Worm (Caenorhabditis elegans): ENCODE data around the gene clec-258.

clec-258 gene

ce11 chrV:19767719-19768118, 20.5 kb upstream of the clec-258 start:
- TF ChIP-seq him-1 (tag; optimal IDR thresholded peaks at IDR 0.05) (no peak), W03F9.2 (tag; optimal IDR thresholded peaks at IDR 0.05) (no peak), dao-5 (tag; optimal IDR thresholded peaks at IDR 0.05) (no peak)

- TF ChIP-seq dao-5 (tag; optimal IDR thresholded peaks at IDR 0.05) (no peak), him-1 (tag; optimal IDR thresholded peaks at IDR 0.05) (no peak), W03F9.2 (tag; optimal IDR thresholded peaks at IDR 0.05) (no peak)
Observed at ce11 chrV:19771660-19772059, 16.6 kb upstream of the clec-258 start, which contains the start of gene M162.15. Gene M162.15, minus strand, starts transcription at chrV:19771760.

ce11 chrV:19777227-19777626, 11.0 kb upstream of the clec-258 start, which contains the start of gene fbxa-118:
Gene fbxa-118, minus strand, starts transcription at chrV:19777327.
- TF ChIP-seq W03F9.2 (tag; optimal IDR thresholded peaks at IDR 0.05) (no peak), him-1 (tag; optimal IDR thresholded peaks at IDR 0.05) (no peak), dao-5 (tag; optimal IDR thresholded peaks at IDR 0.05) (no peak)

ce11 chrV:19778608-19779007, 9.6 kb upstream of the clec-258 start, which contains the start of gene fbxa-194:
Gene fbxa-194, minus strand, starts transcription at chrV:19778708.
- TF ChIP-seq W03F9.2 (tag; optimal IDR thresholded peaks at IDR 0.05) (no peak), him-1 (tag; optimal IDR thresholded peaks at IDR 0.05) (no peak), dao-5 (tag; optimal IDR thresholded peaks at IDR 0.05) (no peak)

ce11 chrV:19779220-19779619, 9.0 kb upstream of the clec-258 start:
- TF ChIP-seq W03F9.2 (tag; optimal IDR thresholded peaks at IDR 0.05) (no peak), dao-5 (tag; optimal IDR thresholded peaks at IDR 0.05) (no peak), him-1 (tag; optimal IDR thresholded peaks at IDR 0.05) (no peak)

- TF ChIP-seq dao-5 (tag; optimal IDR thresholded peaks at IDR 0.05) (no peak), W03F9.2 (tag; optimal IDR thresholded peaks at IDR 0.05) (no peak), him-1 (tag; optimal IDR thresholded peaks at IDR 0.05) (no peak)
Observed at ce11 chrV:19783829-19784228, 4.4 kb upstream of the clec-258 start, which contains the start of gene srt-45. Gene srt-45, plus strand, starts transcription at chrV:19784129.

ce11 chrV:19790248-19790647, 2.0 kb downstream of the clec-258 start:
- TF ChIP-seq dao-5 (tag; optimal IDR thresholded peaks at IDR 0.05), result no peak
- TF ChIP-seq W03F9.2 (tag; optimal IDR thresholded peaks at IDR 0.05), result no peak
- TF ChIP-seq him-1 (tag; optimal IDR thresholded peaks at IDR 0.05), result no peak

ce11 chrV:19794931-19795330, 6.7 kb downstream of the clec-258 start, which contains the start of gene M162.7:
Gene M162.7, minus strand, starts transcription at chrV:19795031.
- TF ChIP-seq him-1 (tag; optimal IDR thresholded peaks at IDR 0.05) (no peak), W03F9.2 (tag; optimal IDR thresholded peaks at IDR 0.05) (no peak), dao-5 (tag; optimal IDR thresholded peaks at IDR 0.05) (no peak)

ce11 chrV:19801033-19801432, 12.8 kb downstream of the clec-258 start, which contains the start of gene Y116F11B.2:
Gene Y116F11B.2, minus strand, starts transcription at chrV:19801133.
- no peak for TF ChIP-seq W03F9.2 (tag; optimal IDR thresholded peaks at IDR 0.05)
- TF ChIP-seq him-1 (tag; optimal IDR thresholded peaks at IDR 0.05), result no peak
- no peak for TF ChIP-seq dao-5 (tag; optimal IDR thresholded peaks at IDR 0.05)

ce11 chrV:19802797-19803196, 14.6 kb downstream of the clec-258 start:
- TF ChIP-seq dao-5 (tag; optimal IDR thresholded peaks at IDR 0.05) (no peak), him-1 (tag; optimal IDR thresholded peaks at IDR 0.05) (no peak), W03F9.2 (tag; optimal IDR thresholded peaks at IDR 0.05) (no peak)

ce11 chrV:19805548-19805947, 17.3 kb downstream of the clec-258 start:
- TF ChIP-seq W03F9.2 (tag; optimal IDR thresholded peaks at IDR 0.05) (no peak), him-1 (tag; optimal IDR thresholded peaks at IDR 0.05) (no peak), dao-5 (tag; optimal IDR thresholded peaks at IDR 0.05) (no peak)

ce11 chrV:19814833-19815232, 26.6 kb downstream of the clec-258 start, which contains the start of gene daf-28:
Gene daf-28, plus strand, starts transcription at chrV:19815133.
- TF ChIP-seq him-1 (tag; optimal IDR thresholded peaks at IDR 0.05) (no peak), dao-5 (tag; optimal IDR thresholded peaks at IDR 0.05) (no peak), W03F9.2 (tag; optimal IDR thresholded peaks at IDR 0.05) (no peak)

ce11 chrV:19820178-19820577, 31.9 kb downstream of the clec-258 start:
- TF ChIP-seq W03F9.2 (tag; optimal IDR thresholded peaks at IDR 0.05) (no peak), him-1 (tag; optimal IDR thresholded peaks at IDR 0.05) (no peak), dao-5 (tag; optimal IDR thresholded peaks at IDR 0.05) (no peak)

- TF ChIP-seq dao-5 (tag; optimal IDR thresholded peaks at IDR 0.05) (no peak), W03F9.2 (tag; optimal IDR thresholded peaks at IDR 0.05) (no peak), him-1 (tag; optimal IDR thresholded peaks at IDR 0.05) (no peak)
Observed at ce11 chrV:19822093-19822492, 33.9 kb downstream of the clec-258 start, which contains the start of gene Y116F11B.17. Gene Y116F11B.17, minus strand, starts transcription at chrV:19822193.

- TF ChIP-seq him-1 (tag; optimal IDR thresholded peaks at IDR 0.05) (no peak), W03F9.2 (tag; optimal IDR thresholded peaks at IDR 0.05) (no peak), dao-5 (tag; optimal IDR thresholded peaks at IDR 0.05) (no peak)
Observed at ce11 chrV:19827481-19827880, 39.2 kb downstream of the clec-258 start.
